Fruit fly (Drosophila melanogaster): ENCODE data around the gene Grip.

The Grip gene

dm6 chrX:6031692-6032091 is 65.6 kb downstream of the Grip start (continued):
- no peak for TF ChIP-seq exex (tag; optimal IDR thresholded peaks at IDR 0.05)
- TF ChIP-seq stwl (tag; optimal IDR thresholded peaks at IDR 0.05), result no peak
- peak; percentile 74 for TF ChIP-seq CG10209 (GFP tag; optimal IDR thresholded peaks at IDR 0.05)
- no peak for TF ChIP-seq gsb (GFP tag; IDR thresholded peaks at IDR 0.05)
- TF ChIP-seq ham (GFP tag; IDR thresholded peaks at IDR 0.05), result no peak
- TF ChIP-seq CG43689 (GFP tag; IDR thresholded peaks at IDR 0.05), result peak; percentile 56; the same call in 1 of the 2 replicates
- TF ChIP-seq Fer2 (tag; optimal IDR thresholded peaks at IDR 0.05), result peak; percentile 43
- peak; percentile 70 for TF ChIP-seq ttk (GFP tag; IDR thresholded peaks at IDR 0.05)
- TF ChIP-seq CG10543 (GFP tag; optimal IDR thresholded peaks at IDR 0.05), result peak; percentile 67
- peak; percentile 64; the same call in 1 of the 2 replicates for TF ChIP-seq peb (GFP tag; IDR thresholded peaks at IDR 0.05)
- TF ChIP-seq ase (GFP tag; IDR thresholded peaks at IDR 0.05), result peak; percentile 51; the same call in 1 of the 3 replicates
- TF ChIP-seq CG15514 (GFP tag; optimal IDR thresholded peaks at IDR 0.05), result peak; percentile 55
- TF ChIP-seq emc (GFP tag; optimal IDR thresholded peaks at IDR 0.05), result peak; percentile 17
- no peak for TF ChIP-seq Dll (GFP tag; IDR thresholded peaks at IDR 0.05; ENCODE audit: partially characterized antibody)
- TF ChIP-seq Dek (tag; optimal IDR thresholded peaks at IDR 0.05), result peak; percentile 60
- TF ChIP-seq gcm2 (GFP tag; optimal IDR thresholded peaks at IDR 0.05), result peak; percentile 52
- peak; percentile 82; the same call in 2 of the 3 replicates for TF ChIP-seq CG34422 (GFP tag; IDR thresholded peaks at IDR 0.05)
- peak; percentile 33 for TF ChIP-seq fd3F (GFP tag; optimal IDR thresholded peaks at IDR 0.05)
- peak; percentile 52 for TF ChIP-seq CG18764 (GFP tag; optimal IDR thresholded peaks at IDR 0.05)
- peak; percentile 53 for TF ChIP-seq CG33213 (GFP tag; optimal IDR thresholded peaks at IDR 0.05)
- peak; percentile 76 for TF ChIP-seq ranshi (GFP tag; IDR thresholded peaks at IDR 0.05)
- TF ChIP-seq h (optimal IDR thresholded peaks at IDR 0.05), result no peak
- TF ChIP-seq H2.0 (GFP tag; IDR thresholded peaks at IDR 0.05), result peak; percentile 75
- TF ChIP-seq CG2129 (GFP tag; IDR thresholded peaks at IDR 0.05; ENCODE audit: partially characterized antibody), result no peak
- TF ChIP-seq dati (GFP tag; IDR thresholded peaks at IDR 0.05), result peak; percentile 60; the same call in 1 of the 2 replicates
- peak; percentile 48 for TF ChIP-seq CG6654 (GFP tag; optimal IDR thresholded peaks at IDR 0.05)
- TF ChIP-seq Nf-YB (GFP tag; optimal IDR thresholded peaks at IDR 0.05), result peak; percentile 40
- TF ChIP-seq zfh2 (GFP tag; optimal IDR thresholded peaks at IDR 0.05), result no peak
- peak; percentile 42 for TF ChIP-seq CG12155 (GFP tag; optimal IDR thresholded peaks at IDR 0.05)
- TF ChIP-seq al (GFP tag; IDR thresholded peaks at IDR 0.05), result no peak
- TF ChIP-seq HLHmδ (GFP tag; optimal IDR thresholded peaks at IDR 0.05), result no peak
- peak; percentile 81 for TF ChIP-seq CG30403 (GFP tag; optimal IDR thresholded peaks at IDR 0.05)
- TF ChIP-seq caup (GFP tag; optimal IDR thresholded peaks at IDR 0.05; ENCODE audit: severe bottlenecking), result peak; percentile 75
- TF ChIP-seq CG1603 (tag; optimal IDR thresholded peaks at IDR 0.05), result peak; percentile 90
- peak; percentile 71 for TF ChIP-seq stc (GFP tag; IDR thresholded peaks at IDR 0.05)
- peak; percentile 24 for TF ChIP-seq CTCF (GFP tag; optimal IDR thresholded peaks at IDR 0.05)
- TF ChIP-seq bsh (GFP tag; optimal IDR thresholded peaks at IDR 0.05), result peak in 1 of 2 experiments; percentile 85
- peak; percentile 78 for TF ChIP-seq CG14710 (tag; optimal IDR thresholded peaks at IDR 0.05)
- peak; percentile 74 for TF ChIP-seq CG1233 (GFP tag; optimal IDR thresholded peaks at IDR 0.05)
- peak; percentile 57 for TF ChIP-seq CG5953 (GFP tag; IDR thresholded peaks at IDR 0.05)
- TF ChIP-seq CG17568 (GFP tag; optimal IDR thresholded peaks at IDR 0.05), result peak; percentile 43
- TF ChIP-seq fd96Cb (tag; optimal IDR thresholded peaks at IDR 0.05), result peak; percentile 75
- TF ChIP-seq CG12744 (GFP tag; optimal IDR thresholded peaks at IDR 0.05), result peak; percentile 17
- TF ChIP-seq pb (GFP tag; optimal IDR thresholded peaks at IDR 0.05), result peak; percentile 63
- TF ChIP-seq zen (tag; optimal IDR thresholded peaks at IDR 0.05), result peak; percentile 69
- no peak for TF ChIP-seq vfl (GFP tag; optimal IDR thresholded peaks at IDR 0.05)
- TF ChIP-seq Scr (GFP tag; IDR thresholded peaks at IDR 0.05; ENCODE audit: partially characterized antibody), result no peak
- no peak for TF ChIP-seq bbx (GFP tag; IDR thresholded peaks at IDR 0.05; ENCODE audit: partially characterized antibody)
- TF ChIP-seq CG13296 (GFP tag; optimal IDR thresholded peaks at IDR 0.05), result peak; percentile 73
- no peak for TF ChIP-seq gfzf (GFP tag; optimal IDR thresholded peaks at IDR 0.05)
- peak; percentile 89 for TF ChIP-seq Xrp1 (GFP tag; IDR thresholded peaks at IDR 0.05)
